Fruit fly (Drosophila melanogaster) whole organism, embryonic: ENCODE measurements around the gene ArfGAP3.

ENCODE experiments used
- CG14014 ChIP-seq: fragments of 200-800 bp; sonication (Bioruptor generic); IDR thresholded peaks from 2 replicates; pipeline ENCODE4 v1.3.6; 2022; ENCODE audit warnings: missing biosample characterization, missing genetic modification characterization
- CG2202 ChIP-seq: fragments of 200-800 bp; sonication (Bioruptor generic); optimal IDR thresholded peaks from 2 replicates; lab custom pipeline; 2018; ENCODE audit warnings: missing biosample characterization, mild to moderate bottlenecking, missing genetic modification characterization
- CG4360 ChIP-seq: fragments of 200-800 bp; sonication (Bioruptor generic); IDR thresholded peaks from 2 replicates; pipeline ENCODE4 v1.3.6; 2022; ENCODE audit warnings: missing biosample characterization, missing genetic modification characterization
- NK7.1 ChIP-seq: fragments of 200-800 bp; sonication (Bioruptor generic); optimal IDR thresholded peaks from 3 replicates; lab custom pipeline; 2016; ENCODE audit warnings: missing biosample characterization, missing genetic modification characterization
- corto ChIP-seq: fragments of 200-800 bp; sonication (Bioruptor generic); optimal IDR thresholded peaks from 2 replicates; lab custom pipeline; 2016; ENCODE audit warnings: missing biosample characterization, mild to moderate bottlenecking, missing genetic modification characterization, moderate library complexity
- run ChIP-seq: fragments of 200-800 bp; sonication (Bioruptor generic); optimal IDR thresholded peaks from 3 replicates; lab custom pipeline; 2018; ENCODE audit warnings: missing biosample characterization, mild to moderate bottlenecking, missing genetic modification characterization
- sd ChIP-seq: fragments of 200-800 bp; sonication (Bioruptor generic); optimal IDR thresholded peaks from 3 replicates; lab custom pipeline; 2018; ENCODE audit warnings: missing biosample characterization, mild to moderate bottlenecking, missing genetic modification characterization, moderate library complexity

- TF ChIP-seq CG14014 (GFP tag; lab: Robert Waterston, UW), result no peak
- TF ChIP-seq corto, result no peak
- no peak for TF ChIP-seq CG2202 (tag; lab: Kevin White, UChicago)
- TF ChIP-seq sd, result peak; percentile 83
- TF ChIP-seq run (tag; lab: Kevin White, UChicago), result no peak
- TF ChIP-seq NK7.1 (GFP tag; lab: Kevin White, UChicago), result no peak
- no peak for TF ChIP-seq CG4360
These were observed 47.2 kb downstream of the ArfGAP3 start for dm6 chr3L:22670174-22670573.
